Fruit fly (Drosophila melanogaster) whole organism, embryonic: ENCODE results near the gene CG15483.

Source experiments
- Abd-B ChIP-seq: fragments of 200-800 bp; sonication (Bioruptor generic); optimal IDR thresholded peaks from 2 replicates; lab custom pipeline; 2018; ENCODE audit warnings: missing biosample characterization, mild to moderate bottlenecking, missing genetic modification characterization, moderate library complexity
- Atf6 ChIP-seq: fragments of 200-800 bp; sonication (Bioruptor generic); IDR thresholded peaks from 2 replicates; pipeline ENCODE4 v1.3.6; 2022; ENCODE audit warnings: missing biosample characterization, missing genetic modification characterization
- BEAF-32 ChIP-seq: fragments of 200-800 bp; sonication (Bioruptor generic); optimal IDR thresholded peaks from 3 replicates; lab custom pipeline; 2017; ENCODE audit warnings: missing biosample characterization, missing genetic modification characterization, mild to moderate bottlenecking, moderate library complexity, missing genetic modification reagents
- Bgb ChIP-seq: fragments of 200-800 bp; sonication (Bioruptor generic); IDR thresholded peaks from 2 replicates; pipeline ENCODE4 v1.3.6; 2022; ENCODE audit warnings: missing biosample characterization, missing genetic modification characterization; ENCODE audit not compliant: partially characterized antibody
- CG11696 ChIP-seq: fragments of 200-800 bp; sonication (Bioruptor generic); IDR thresholded peaks from 2 replicates; pipeline ENCODE4 v1.3.6; 2022; ENCODE audit warnings: missing biosample characterization, missing genetic modification characterization
- CG13424 ChIP-seq: fragments of 200-800 bp; sonication (Bioruptor generic); optimal IDR thresholded peaks from 2 replicates; lab custom pipeline; 2019; ENCODE audit warnings: missing biosample characterization, mild to moderate bottlenecking, missing genetic modification characterization, moderate library complexity
- CG15011 ChIP-seq: fragments of 200-800 bp; sonication (Bioruptor generic); optimal IDR thresholded peaks from 3 replicates; lab custom pipeline; 2018; ENCODE audit warnings: missing biosample characterization, mild to moderate bottlenecking, missing genetic modification characterization
- CG17186 ChIP-seq: fragments of 200-800 bp; sonication (Bioruptor generic); optimal IDR thresholded peaks from 3 replicates; lab custom pipeline; 2017; ENCODE audit warnings: missing biosample characterization, missing genetic modification reagents, missing genetic modification characterization
- CG18262 ChIP-seq: fragments of 200-800 bp; optimal IDR thresholded peaks from 3 replicates; lab custom pipeline; 2019; ENCODE audit warnings: missing biosample characterization, mild to moderate bottlenecking, missing genetic modification characterization, moderate library complexity
- CG2116 ChIP-seq: fragments of 200-800 bp; sonication (Bioruptor generic); optimal IDR thresholded peaks from 3 replicates; lab custom pipeline; 2018; ENCODE audit warnings: missing biosample characterization, mild to moderate bottlenecking, missing genetic modification characterization
- CG2875 ChIP-seq: fragments of 200-800 bp; sonication (Bioruptor generic); optimal IDR thresholded peaks from 2 replicates; lab custom pipeline; 2017; ENCODE audit warnings: missing biosample characterization, mild to moderate bottlenecking, missing genetic modification characterization, missing genetic modification reagents
- CG32772 ChIP-seq: fragments of 200-800 bp; sonication (Bioruptor generic); IDR thresholded peaks from 2 replicates; pipeline ENCODE4 v1.3.6; 2022; ENCODE audit warnings: missing biosample characterization, missing genetic modification characterization
- CG34224 ChIP-seq: fragments of 200-800 bp; sonication (Bioruptor generic); IDR thresholded peaks from 3 replicates; pipeline ENCODE4 v1.3.6; 2022; ENCODE audit warnings: missing biosample characterization, missing genetic modification characterization; ENCODE audit not compliant: partially characterized antibody
- CG4854 ChIP-seq: fragments of 200-800 bp; sonication (Bioruptor generic); optimal IDR thresholded peaks from 2 replicates; lab custom pipeline; 2016; ENCODE audit warnings: missing biosample characterization, missing genetic modification characterization, inconsistent platforms
- CG6791 ChIP-seq: fragments of 200-800 bp; sonication (Bioruptor generic); IDR thresholded peaks from 3 replicates; pipeline ENCODE4 v1.3.6; 2022; ENCODE audit warnings: missing biosample characterization, missing genetic modification characterization; ENCODE audit not compliant: partially characterized antibody
- CG6854 ChIP-seq: fragments of 200-800 bp; sonication (Bioruptor generic); optimal IDR thresholded peaks from 3 replicates; lab custom pipeline; 2017; ENCODE audit warnings: missing biosample characterization, mild to moderate bottlenecking, missing genetic modification characterization
- CG7556 ChIP-seq: fragments of 200-800 bp; sonication (Bioruptor generic); optimal IDR thresholded peaks from 2 replicates; lab custom pipeline; 2017; ENCODE audit warnings: missing biosample characterization, mild to moderate bottlenecking, missing genetic modification characterization
- CG9609 ChIP-seq: fragments of 200-800 bp; sonication (Bioruptor generic); optimal IDR thresholded peaks from 3 replicates; lab custom pipeline; 2016; ENCODE audit warnings: missing biosample characterization, missing genetic modification characterization
- Camta ChIP-seq: fragments of 200-800 bp; sonication (Bioruptor generic); optimal IDR thresholded peaks from 2 replicates; lab custom pipeline; 2016; ENCODE audit warnings: missing biosample characterization, missing genetic modification characterization
- CrebB ChIP-seq: fragments of 200-800 bp; sonication (Bioruptor generic); optimal IDR thresholded peaks from 3 replicates; lab custom pipeline; 2018; ENCODE audit warnings: missing biosample characterization, mild to moderate bottlenecking, missing genetic modification characterization
- D19A ChIP-seq: fragments of 200-800 bp; optimal IDR thresholded peaks from 3 replicates; lab custom pipeline; 2019; ENCODE audit warnings: missing biosample characterization, mild to moderate bottlenecking, missing genetic modification characterization, moderate library complexity
- D19B ChIP-seq: fragments of 200-800 bp; sonication (Bioruptor generic); optimal IDR thresholded peaks from 2 replicates; lab custom pipeline; 2017; ENCODE audit warnings: missing biosample characterization, mild to moderate bottlenecking, missing genetic modification characterization
- Dll ChIP-seq: fragments of 200-800 bp; sonication (Bioruptor generic); IDR thresholded peaks from 4 replicates; pipeline ENCODE4 v1.3.6; 2022; ENCODE audit warnings: missing biosample characterization, missing genetic modification characterization; ENCODE audit not compliant: partially characterized antibody
- Fer3 ChIP-seq: fragments of 200-800 bp; sonication (Bioruptor generic); optimal IDR thresholded peaks from 2 replicates; lab custom pipeline; 2018; ENCODE audit warnings: missing biosample characterization, mild to moderate bottlenecking, missing genetic modification characterization, moderate library complexity
- Hmr ChIP-seq: fragments of 200-800 bp; sonication (Bioruptor generic); optimal IDR thresholded peaks from 3 replicates; lab custom pipeline; 2017; ENCODE audit warnings: mild to moderate bottlenecking, missing biosample characterization, missing genetic modification reagents, missing genetic modification characterization
- Jarid2 ChIP-seq: fragments of 200-800 bp; sonication (Bioruptor generic); optimal IDR thresholded peaks from 3 replicates; lab custom pipeline; 2017; ENCODE audit warnings: mild to moderate bottlenecking, missing biosample characterization, missing genetic modification reagents, missing genetic modification characterization
- Neu2 ChIP-seq: fragments of 200-800 bp; sonication (Bioruptor generic); optimal IDR thresholded peaks from 3 replicates; lab custom pipeline; 2016; ENCODE audit warnings: missing biosample characterization, missing genetic modification characterization, borderline replicate concordance
- Nf-YC ChIP-seq: fragments of 200-800 bp; optimal IDR thresholded peaks from 3 replicates; lab custom pipeline; 2019; ENCODE audit warnings: missing biosample characterization, mild to moderate bottlenecking, missing genetic modification characterization, moderate library complexity
- Trl ChIP-seq, 3 experiments: fragments of >200 bp in 2 of 3; fragments of 200-800 bp in 1 of 3; sonication (Bioruptor generic) in 1 of 3; optimal IDR thresholded peaks; 2 replicates in 1 of 3; 3 replicates in 2 of 3; lab custom pipeline; 2016 to 2017; ENCODE audit warnings: missing biosample characterization in 1 of 3, missing genetic modification characterization in 1 of 3
- ap ChIP-seq: fragments of 200-800 bp; sonication (Bioruptor generic); IDR thresholded peaks from 2 replicates; pipeline ENCODE4 v1.3.6; 2022; ENCODE audit warnings: missing biosample characterization, missing genetic modification characterization
- bbx ChIP-seq: fragments of 200-800 bp; sonication (Bioruptor generic); IDR thresholded peaks from 2 replicates; pipeline ENCODE4 v1.3.6; 2022; ENCODE audit warnings: missing biosample characterization, missing genetic modification characterization; ENCODE audit not compliant: partially characterized antibody
- btn ChIP-seq: fragments of 200-800 bp; sonication (Bioruptor generic); optimal IDR thresholded peaks from 2 replicates; lab custom pipeline; 2016; ENCODE audit warnings: missing biosample characterization, missing genetic modification characterization
- da ChIP-seq: fragments of 200-800 bp; sonication (Bioruptor generic); optimal IDR thresholded peaks from 2 replicates; lab custom pipeline; 2016; ENCODE audit warnings: missing biosample characterization, missing genetic modification characterization
- gce ChIP-seq: fragments of 200-800 bp; sonication (Bioruptor generic); IDR thresholded peaks from 3 replicates; pipeline ENCODE4 v1.3.6; 2022; ENCODE audit warnings: missing biosample characterization, missing genetic modification characterization
- hbn ChIP-seq: fragments of 200-800 bp; sonication (Bioruptor generic); IDR thresholded peaks from 2 replicates; pipeline ENCODE4 v1.3.6; 2022; ENCODE audit warnings: missing biosample characterization, missing genetic modification characterization; ENCODE audit not compliant: partially characterized antibody
- jing ChIP-seq: fragments of 200-800 bp; sonication (Bioruptor generic); optimal IDR thresholded peaks from 2 replicates; lab custom pipeline; 2018; ENCODE audit warnings: missing biosample characterization, mild to moderate bottlenecking, missing genetic modification characterization
- kay ChIP-seq: fragments of 200-800 bp; sonication (Bioruptor generic); optimal IDR thresholded peaks from 2 replicates; lab custom pipeline; 2016; ENCODE audit warnings: missing biosample characterization, missing genetic modification characterization
- kni ChIP-seq: fragments of 200-800 bp; sonication (Bioruptor generic); optimal IDR thresholded peaks from 3 replicates; lab custom pipeline; 2017; ENCODE audit warnings: mild to moderate bottlenecking, missing biosample characterization, missing genetic modification reagents, missing genetic modification characterization
- lab ChIP-seq: fragments of 200-800 bp; sonication (Bioruptor generic); optimal IDR thresholded peaks from 3 replicates; lab custom pipeline; 2017; ENCODE audit warnings: missing biosample characterization, missing genetic modification characterization, mild to moderate bottlenecking, moderate library complexity, missing genetic modification reagents
- lola ChIP-seq, 3 experiments: fragments of >200 bp in 2 of 3; fragments of 200-800 bp in 1 of 3; sonication (Bioruptor generic) in 1 of 3; optimal IDR thresholded peaks; 2 replicates each; lab custom pipeline; 2017 to 2019; ENCODE audit warnings: missing biosample characterization in 3 of 3, missing genetic modification characterization in 3 of 3, mild to moderate bottlenecking in 1 of 3, moderate library complexity in 1 of 3
- p53 ChIP-seq: fragments of 200-800 bp; sonication (Bioruptor generic); optimal IDR thresholded peaks from 2 replicates; lab custom pipeline; 2016; ENCODE audit warnings: missing biosample characterization, missing genetic modification characterization
- sd ChIP-seq: fragments of 200-800 bp; sonication (Bioruptor generic); optimal IDR thresholded peaks from 3 replicates; lab custom pipeline; 2018; ENCODE audit warnings: missing biosample characterization, mild to moderate bottlenecking, missing genetic modification characterization, moderate library complexity
- sima ChIP-seq: fragments of 200-800 bp; sonication (Bioruptor generic); optimal IDR thresholded peaks from 2 replicates; lab custom pipeline; 2016; ENCODE audit warnings: missing biosample characterization, missing genetic modification characterization
- sob ChIP-seq: fragments of 200-800 bp; sonication (Bioruptor generic); IDR thresholded peaks from 2 replicates; pipeline ENCODE4 v1.3.6; 2022; ENCODE audit warnings: missing biosample characterization, missing genetic modification characterization
- sqz ChIP-seq: fragments of 200-800 bp; sonication (Bioruptor generic); optimal IDR thresholded peaks from 3 replicates; lab custom pipeline; 2018; ENCODE audit warnings: missing biosample characterization, mild to moderate bottlenecking, missing genetic modification characterization
- tgo ChIP-seq: fragments of 200-800 bp; sonication (Bioruptor generic); IDR thresholded peaks from 3 replicates; pipeline ENCODE4 v1.3.6; 2022; ENCODE audit warnings: missing biosample characterization, missing genetic modification characterization

The CG15483 gene

DNA sequence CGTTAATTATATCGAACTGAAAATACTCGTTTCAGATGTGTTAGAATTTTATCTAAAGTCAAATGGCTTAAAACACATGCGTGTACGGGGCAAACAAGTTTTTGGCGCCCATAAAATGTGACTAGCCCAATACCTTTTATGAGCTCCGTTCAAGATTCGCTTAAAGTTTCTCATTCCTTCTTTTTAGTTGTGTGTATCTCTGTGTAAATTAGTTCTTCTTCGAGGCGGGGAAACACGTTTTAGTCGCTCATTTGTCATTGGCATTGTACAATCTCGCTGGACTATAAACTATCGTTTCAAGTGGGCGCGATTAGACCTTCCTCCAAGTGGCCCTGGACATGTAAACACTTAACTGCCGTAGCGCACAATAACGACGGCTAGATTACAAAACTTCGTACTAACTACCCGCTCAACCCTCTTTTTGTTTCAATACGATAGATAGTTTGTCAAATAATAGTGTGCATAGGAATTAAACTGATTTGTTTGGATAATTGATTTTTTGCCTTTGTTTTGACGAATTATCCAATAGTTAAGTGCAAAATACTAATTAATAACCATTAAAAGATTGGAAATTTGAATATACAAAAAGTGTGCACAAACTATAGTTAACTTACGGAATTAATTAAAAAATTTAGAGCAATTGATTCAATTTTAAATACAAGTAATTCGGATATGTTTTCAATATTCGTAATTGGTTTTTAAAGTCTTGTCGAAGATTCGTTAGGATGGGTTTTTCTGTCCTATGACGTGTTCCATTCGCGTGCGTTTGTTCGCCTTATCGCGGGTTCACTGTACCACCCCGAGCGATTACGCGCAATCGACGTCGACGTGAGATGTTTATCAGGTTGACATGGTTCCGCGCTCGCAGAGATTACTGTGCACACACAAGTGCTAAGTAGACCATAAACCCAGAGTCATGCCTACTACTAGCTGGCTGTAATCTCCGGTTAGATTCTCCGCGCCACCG, 40.9 kb downstream of the CG15483 start (continued):
- TF ChIP-seq CG15011 (GFP tag; lab: Kevin White, UChicago) (no peak), Jarid2 (GFP tag; lab: Kevin White, UChicago) (peak; percentile 15), CG6791 (GFP tag; lab: Robert Waterston, UW) (no peak), Neu2 (no peak), sd (tag; lab: Kevin White, UChicago) (peak; percentile 48), hbn (GFP tag; lab: Robert Waterston, UW) (no peak), sqz (GFP tag; lab: Kevin White, UChicago) (no peak), kay (peak; percentile 23), CG13424 (tag; lab: Kevin White, UChicago) (peak; percentile 42), CG34224 (no peak), gce (GFP tag; lab: Robert Waterston, UW) (no peak), CG2116 (GFP tag; lab: Kevin White, UChicago) (no peak), CG17186 (no peak), bbx (GFP tag; lab: Robert Waterston, UW) (peak; percentile 11; the same call in 1 of the 2 replicates), Fer3 (peak; percentile 61), CG4854 (GFP tag; lab: Kevin White, UChicago) (no peak), Nf-YC (tag; lab: Kevin White, UChicago) (peak; percentile 54), Atf6 (GFP tag; lab: Robert Waterston, UW) (peak; percentile 76), kni (GFP tag; lab: Kevin White, UChicago) (no peak), CG6854 (GFP tag; lab: Kevin White, UChicago) (no peak), btn (GFP tag; lab: Kevin White, UChicago) (no peak), Abd-B (GFP tag; lab: Kevin White, UChicago) (peak; percentile 1), Bgb (GFP tag; lab: Robert Waterston, UW) (peak; percentile 29; the same call in 1 of the 2 replicates), CG32772 (GFP tag; lab: Robert Waterston, UW) (0 out of 2 replicates have a peak, but pooled peaks have one; percentile 59), Dll (GFP tag; lab: Robert Waterston, UW) (no peak), CG7556 (GFP tag; lab: Kevin White, UChicago) (peak; percentile 39), sob (GFP tag; lab: Robert Waterston, UW) (peak; percentile 60), BEAF-32 (GFP tag; lab: Kevin White, UChicago) (no peak), lola (GFP tag; optimal IDR thresholded peaks at IDR 0.05; lab: Kevin White, UChicago) (no peak), da (no peak), CG18262 (tag; lab: Kevin White, UChicago) (peak; percentile 61), jing (GFP tag; lab: Kevin White, UChicago) (no peak), CG11696 (0 out of 2 replicates have a peak, but pooled peaks have one; percentile 31), Trl (optimal IDR thresholded peaks at IDR 0.05; lab: Kevin White, UChicago) (peak in 1 of 2 experiments; percentile 3), Trl (GFP tag; optimal IDR thresholded peaks at IDR 0.05; lab: Kevin White, UChicago) (no peak), sima (GFP tag; lab: Kevin White, UChicago) (no peak), CrebB (tag; lab: Kevin White, UChicago) (no peak), Camta (no peak), Hmr (GFP tag; lab: Kevin White, UChicago) (peak; percentile 56), CG9609 (GFP tag; lab: Kevin White, UChicago) (no peak), D19B (GFP tag; lab: Kevin White, UChicago) (peak; percentile 57), ap (no peak), lab (GFP tag; lab: Kevin White, UChicago) (peak; percentile 69), tgo (peak; percentile 60), D19A (peak; percentile 37), p53 (GFP tag; lab: Kevin White, UChicago) (no peak), CG2875 (GFP tag; lab: Kevin White, UChicago) (no peak)
